Fruit fly (Drosophila melanogaster): ENCODE results near the gene CG15728.

The CG15728 gene

DNA sequence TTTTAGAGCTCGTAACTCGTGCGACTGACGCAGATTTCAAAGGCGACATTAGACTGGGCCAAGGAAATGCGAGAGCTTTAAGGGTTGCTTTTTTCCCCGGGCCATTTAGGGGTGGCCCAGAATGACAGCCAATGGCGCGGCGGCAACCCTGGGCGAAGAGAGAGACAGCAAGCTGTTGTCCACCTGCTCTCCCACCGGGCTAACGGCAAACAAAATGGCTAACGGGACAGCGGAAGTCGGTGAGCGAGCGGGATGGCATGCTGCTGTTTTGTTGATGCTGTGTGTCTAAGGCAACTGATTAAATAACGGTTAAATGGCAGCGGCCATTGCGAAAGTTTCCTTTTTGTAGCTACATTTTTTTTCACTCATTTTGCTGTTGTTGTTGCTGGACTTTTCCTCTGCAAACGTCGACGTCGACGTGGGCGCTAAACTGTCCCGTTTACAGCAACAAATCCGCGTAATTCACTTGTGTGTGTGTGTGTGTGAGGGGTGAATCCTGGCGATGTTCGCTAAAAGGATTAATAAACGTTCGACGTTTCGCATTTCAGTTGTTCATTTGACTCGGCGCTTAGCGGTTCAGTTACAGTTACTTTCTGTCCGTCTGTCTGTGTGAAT is 8.2 kb upstream of the CG15728 start, which contains the start of gene CG11085:
CG11085 (plus strand) TSS at position 565 of the 615 bp plus-strand sequence.
- TF ChIP-seq Vsx2 (GFP tag; optimal IDR thresholded peaks at IDR 0.05; ENCODE audit: partially characterized antibody) (no peak), usp (GFP tag; optimal IDR thresholded peaks at IDR 0.05) (no peak), dmrt93B (GFP tag; optimal IDR thresholded peaks at IDR 0.05) (no peak), Hr83 (GFP tag; optimal IDR thresholded peaks at IDR 0.05; ENCODE audit: poor library complexity, severe bottlenecking) (no peak), h (GFP tag; optimal IDR thresholded peaks at IDR 0.05) (no peak), woc (GFP tag; optimal IDR thresholded peaks at IDR 0.05) (no peak)

DNA sequence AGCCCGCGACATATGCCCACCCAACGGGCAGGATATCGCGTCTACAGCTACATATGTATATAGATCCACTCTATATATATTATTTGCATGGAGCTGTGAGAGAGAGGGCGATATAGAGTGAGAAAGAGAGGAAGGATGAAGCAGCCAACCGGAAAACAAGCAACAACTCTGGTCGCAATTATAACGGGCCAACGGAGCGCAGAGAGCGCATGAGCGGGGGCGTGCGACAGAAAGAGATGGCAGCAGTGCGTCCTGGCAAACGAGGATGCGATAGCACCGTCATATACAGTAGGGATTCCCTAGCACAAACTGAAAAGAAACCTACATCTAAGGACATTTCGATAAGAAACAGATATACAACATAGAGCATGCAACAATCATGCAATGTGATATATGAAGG is 2.5 kb upstream of the CG15728 start:
- TF ChIP-seq Hr83 (GFP tag; optimal IDR thresholded peaks at IDR 0.05; ENCODE audit: poor library complexity, severe bottlenecking) (no peak), N (GFP tag; optimal IDR thresholded peaks at IDR 0.05) (no peak), Hnf4 (GFP tag; optimal IDR thresholded peaks at IDR 0.05) (no peak), ey (GFP tag; optimal IDR thresholded peaks at IDR 0.05) (no peak), jim (GFP tag; optimal IDR thresholded peaks at IDR 0.05) (no peak)

DNA sequence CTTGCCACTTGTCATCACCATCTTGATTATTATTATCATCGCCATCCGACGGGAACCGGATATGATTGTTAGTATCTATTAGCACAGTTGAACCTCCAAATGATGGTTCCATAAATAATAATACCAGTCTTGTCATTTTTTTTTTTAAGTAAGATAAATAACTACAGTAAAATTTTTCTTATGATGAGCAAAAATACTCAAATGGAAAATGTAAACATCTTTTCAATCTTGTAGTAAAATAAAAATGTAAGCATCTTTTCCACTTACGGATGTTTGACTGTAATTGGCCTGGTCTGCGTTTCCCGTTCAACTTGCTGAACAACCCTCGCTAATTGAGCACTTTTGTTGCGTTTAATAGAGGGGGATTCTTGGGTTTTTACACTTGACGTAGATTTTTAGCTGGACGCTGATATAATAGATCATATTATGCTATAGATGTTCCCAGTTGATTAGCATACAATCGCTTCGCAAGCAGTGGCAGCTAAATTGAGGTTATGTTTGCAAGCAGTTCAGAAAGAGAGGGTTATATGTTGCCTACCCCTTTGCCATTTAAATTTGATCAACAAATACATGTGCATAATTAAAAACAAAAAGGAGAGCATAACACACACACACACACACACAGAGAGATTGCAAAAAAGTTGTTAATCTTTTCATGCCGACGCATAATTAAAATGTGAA is 1.6 kb downstream of the CG15728 start:
- TF ChIP-seq ey (GFP tag; optimal IDR thresholded peaks at IDR 0.05) (no peak), brk (GFP tag; optimal IDR thresholded peaks at IDR 0.05) (no peak), N (GFP tag; optimal IDR thresholded peaks at IDR 0.05) (no peak), Hnf4 (GFP tag; optimal IDR thresholded peaks at IDR 0.05) (no peak), Dif (GFP tag; optimal IDR thresholded peaks at IDR 0.05; ENCODE audit: partially characterized antibody) (no peak), sv (GFP tag; optimal IDR thresholded peaks at IDR 0.05) (no peak), tai (GFP tag; optimal IDR thresholded peaks at IDR 0.05) (no peak), woc (GFP tag; optimal IDR thresholded peaks at IDR 0.05) (no peak), Vsx2 (GFP tag; optimal IDR thresholded peaks at IDR 0.05; ENCODE audit: partially characterized antibody) (no peak), psq (GFP tag; optimal IDR thresholded peaks at IDR 0.05) (no peak), HLH106 (tag; optimal IDR thresholded peaks at IDR 0.05) (no peak)

DNA sequence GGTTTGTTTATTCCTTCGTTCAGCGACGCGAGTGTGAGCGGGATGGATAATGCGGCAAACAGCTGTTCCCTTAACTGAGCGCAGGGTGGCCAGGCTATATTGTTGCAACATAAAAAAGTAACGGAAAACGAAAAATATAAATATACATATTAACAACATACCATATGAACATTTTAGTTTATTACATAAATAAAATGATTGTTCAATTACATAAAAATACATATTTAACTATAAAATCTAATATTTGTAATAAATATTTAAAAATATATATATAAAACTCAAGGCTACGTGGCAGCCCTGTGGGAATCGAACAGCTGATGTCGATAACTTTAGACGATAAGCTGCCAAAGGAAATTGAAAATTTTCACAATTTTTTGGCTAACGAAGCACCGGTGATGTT is 5.5 kb downstream of the CG15728 start, which contains the start of the genes Aven and CG2540:
Aven (minus strand) TSS at position 77 of the 400 bp plus-strand sequence.
CG2540 (plus strand) TSS at position 315 of the 400 bp plus-strand sequence.
- TF ChIP-seq tai (GFP tag; optimal IDR thresholded peaks at IDR 0.05) (no peak), Myc (optimal IDR thresholded peaks at IDR 0.05) (no peak), Hr78 (GFP tag; optimal IDR thresholded peaks at IDR 0.05) (no peak), psq (GFP tag; optimal IDR thresholded peaks at IDR 0.05) (peak; percentile 70), Abd-B (GFP tag; optimal IDR thresholded peaks at IDR 0.05) (no peak), dsf (GFP tag; optimal IDR thresholded peaks at IDR 0.05; ENCODE audit: borderline replicate concordance) (no peak), N (GFP tag; optimal IDR thresholded peaks at IDR 0.05) (no peak), Jra (GFP tag; optimal IDR thresholded peaks at IDR 0.05) (no peak), sage (GFP tag; optimal IDR thresholded peaks at IDR 0.05) (peak; percentile 69), HLH106 (tag; optimal IDR thresholded peaks at IDR 0.05) (peak; percentile 89), h (GFP tag; optimal IDR thresholded peaks at IDR 0.05) (peak; percentile 59), ey (GFP tag; optimal IDR thresholded peaks at IDR 0.05) (peak; percentile 19), GATAd (GFP tag; optimal IDR thresholded peaks at IDR 0.05) (no peak), fru (GFP tag; optimal IDR thresholded peaks at IDR 0.05) (peak; percentile 65), Hnf4 (GFP tag; optimal IDR thresholded peaks at IDR 0.05) (peak; percentile 39), jim (GFP tag; optimal IDR thresholded peaks at IDR 0.05) (no peak), Rel (GFP tag; optimal IDR thresholded peaks at IDR 0.05) (no peak), Rel (tag; optimal IDR thresholded peaks at IDR 0.05) (peak; percentile 79), rgr (GFP tag; optimal IDR thresholded peaks at IDR 0.05) (peak; percentile 75), dmrt93B (GFP tag; optimal IDR thresholded peaks at IDR 0.05) (peak; percentile 53), Sp1 (GFP tag; optimal IDR thresholded peaks at IDR 0.05) (peak; percentile 88), br (GFP tag; optimal IDR thresholded peaks at IDR 0.05) (peak; percentile 43), foxo (GFP tag; optimal IDR thresholded peaks at IDR 0.05) (peak in 1 of 2 experiments; percentile 82), sv (GFP tag; optimal IDR thresholded peaks at IDR 0.05) (peak; percentile 37), brk (GFP tag; optimal IDR thresholded peaks at IDR 0.05) (no peak), CrebA (GFP tag; optimal IDR thresholded peaks at IDR 0.05; ENCODE audit: borderline replicate concordance) (no peak), dl (GFP tag; optimal IDR thresholded peaks at IDR 0.05; ENCODE audit: insufficient read depth in 1 of 2, partially characterized antibody in 2 of 2) (no peak), pan (optimal IDR thresholded peaks at IDR 0.05) (no peak), CG9705 (GFP tag; optimal IDR thresholded peaks at IDR 0.05) (peak; percentile 80), OdsH (GFP tag; optimal IDR thresholded peaks at IDR 0.05) (peak; percentile 71), woc (GFP tag; optimal IDR thresholded peaks at IDR 0.05) (peak; percentile 54), usp (GFP tag; optimal IDR thresholded peaks at IDR 0.05) (no peak)
